Fruit fly (Drosophila melanogaster) whole organism, prepupa: Measurements from ENCODE around the gene PGAP1.

Experiments used
- Blimp-1 ChIP-seq: fragments of 200-800 bp; sonication (Bioruptor generic); optimal IDR thresholded peaks from 3 replicates; lab custom pipeline; 2017; ENCODE audit warnings: missing biosample characterization, missing genetic modification characterization, mild to moderate bottlenecking, moderate library complexity, missing genetic modification reagents
- CG10631 ChIP-seq: fragments of 200-800 bp; sonication (Bioruptor generic); optimal IDR thresholded peaks from 2 replicates; lab custom pipeline; 2016; ENCODE audit warnings: missing biosample characterization, missing genetic modification characterization
- CG31627 ChIP-seq: fragments of 200-800 bp; sonication (Bioruptor generic); optimal IDR thresholded peaks from 3 replicates; lab custom pipeline; 2016; ENCODE audit warnings: missing biosample characterization, missing genetic modification characterization
- Eip78C ChIP-seq: fragments of 200-800 bp; sonication (Bioruptor generic); peaks from one replicate; lab custom pipeline; 2016; ENCODE audit warnings: missing biosample characterization, missing genetic modification characterization
- Ets21C ChIP-seq: fragments of 200-800 bp; sonication (Bioruptor generic); optimal IDR thresholded peaks from 3 replicates; lab custom pipeline; 2016; ENCODE audit warnings: missing biosample characterization, missing genetic modification characterization
- Gug ChIP-seq: fragments of 200-800 bp; sonication (Bioruptor generic); IDR thresholded peaks from 2 replicates; pipeline ENCODE4 v1.3.6; 2022; ENCODE audit warnings: missing biosample characterization, missing genetic modification characterization
- Hr39 ChIP-seq: fragments of 200-800 bp; sonication (Bioruptor generic); optimal IDR thresholded peaks from 2 replicates; lab custom pipeline; 2016; ENCODE audit warnings: missing biosample characterization, missing genetic modification characterization
- Sox102F ChIP-seq: fragments of 200-800 bp; sonication (Bioruptor generic); optimal IDR thresholded peaks from 2 replicates; lab custom pipeline; 2016; ENCODE audit warnings: missing biosample characterization, mild to moderate bottlenecking, missing genetic modification characterization
- eg ChIP-seq: fragments of 200-800 bp; sonication (Bioruptor generic); IDR thresholded peaks from 3 replicates; pipeline ENCODE4 v1.3.6; 2022; ENCODE audit warnings: missing biosample characterization, missing genetic modification characterization
- pdm3 ChIP-seq: fragments of 200-800 bp; sonication (Bioruptor generic); optimal IDR thresholded peaks from 3 replicates; lab custom pipeline; 2016; ENCODE audit warnings: missing biosample characterization, missing genetic modification characterization
- topi ChIP-seq: fragments of 200-800 bp; sonication (Bioruptor generic); optimal IDR thresholded peaks from 3 replicates; lab custom pipeline; 2016; ENCODE audit warnings: missing biosample characterization, missing genetic modification characterization

DNA sequence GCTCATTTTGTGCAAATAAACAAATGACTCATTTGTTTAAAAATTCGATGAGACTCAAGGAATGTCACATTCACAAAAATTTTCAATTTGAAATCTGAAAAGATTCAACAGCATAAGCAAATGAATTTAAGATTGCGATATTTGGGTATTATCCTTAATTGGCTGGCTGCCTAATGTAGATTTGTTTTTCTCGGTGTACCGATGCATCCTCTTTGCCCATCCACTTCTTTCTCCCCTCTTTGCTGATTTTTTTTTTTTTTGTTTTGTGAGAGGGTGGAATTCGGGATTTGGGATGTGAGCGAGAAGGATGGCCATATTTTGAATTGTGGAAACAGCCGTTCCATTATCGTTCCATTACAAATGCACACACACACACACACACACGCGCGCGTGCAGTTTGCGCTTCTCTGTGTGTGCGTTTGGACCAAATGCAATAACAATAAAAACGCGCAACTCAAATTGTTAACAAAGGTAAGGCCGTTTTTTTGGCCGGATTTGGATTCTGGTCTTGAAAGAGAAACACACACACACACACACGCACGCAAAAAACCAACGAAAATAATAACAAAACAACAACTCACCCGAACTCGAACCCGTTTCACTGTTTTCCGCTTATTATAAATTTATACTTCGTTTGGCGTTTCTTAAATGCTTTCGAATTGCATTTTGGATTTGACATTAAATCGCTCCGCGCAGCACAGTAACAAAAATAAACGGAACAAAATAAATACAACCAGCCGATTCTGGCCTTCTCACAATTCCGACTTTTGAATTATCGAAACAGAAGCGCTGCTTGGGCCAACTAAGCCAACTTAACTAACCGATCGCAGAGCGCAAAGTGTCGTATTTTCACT is 10.0 kb downstream of the PGAP1 start:
- TF ChIP-seq pdm3 (GFP tag; lab: Kevin White, UChicago), result no peak
- TF ChIP-seq Hr39 (GFP tag; lab: Kevin White, UChicago), result peak; percentile 86
- peak; percentile 76 for TF ChIP-seq Ets21C (GFP tag; lab: Kevin White, UChicago)
- peak; percentile 34; the same call in 1 of the 3 replicates for TF ChIP-seq eg (GFP tag; lab: Robert Waterston, UW)
- TF ChIP-seq CG31627 (GFP tag; lab: Kevin White, UChicago), result peak; percentile 84
- TF ChIP-seq topi (GFP tag; lab: Kevin White, UChicago), result peak; percentile 84
- peak; percentile 23 for TF ChIP-seq Blimp-1 (GFP tag; lab: Kevin White, UChicago)
- peak; percentile 80 for TF ChIP-seq Sox102F
- TF ChIP-seq Eip78C, result peak; percentile 91
- no peak for TF ChIP-seq Gug (GFP tag; lab: Robert Waterston, UW)
- TF ChIP-seq CG10631 (GFP tag; lab: Kevin White, UChicago), result no peak
